Worm (Caenorhabditis elegans) whole organism, L2 larva: ENCODE data around the gene tim-1.

Experiments used
- blmp-1 ChIP-seq: sonication (generic microtip); optimal IDR thresholded peaks from 2 replicates; lab custom pipeline; 2017; ENCODE audit warnings: missing genetic modification characterization, mild to moderate bottlenecking, missing compliant biosample characterization, antibody characterized with exemption, moderate library complexity; ENCODE audit not compliant: insufficient read depth
- lin-13 ChIP-seq: fragments of 150-350 bp; optimal IDR thresholded peaks from 2 replicates; lab custom pipeline; 2014; ENCODE audit warnings: missing biosample characterization, missing genetic modification reagents, missing genetic modification characterization
- lin-39 ChIP-seq: fragments of 150-350 bp; optimal IDR thresholded peaks from 2 replicates; lab custom pipeline; 2014; ENCODE audit warnings: missing biosample characterization, missing genetic modification reagents, missing genetic modification characterization
- lsy-2 ChIP-seq, 2 experiments: fragments of 150-350 bp in 1 of 2; sonication (generic microtip) in 1 of 2; optimal IDR thresholded peaks; 2 replicates each; lab custom pipeline; 2014 to 2017; ENCODE audit warnings: missing biosample characterization in 2 of 2, missing genetic modification characterization in 2 of 2
- mdl-1 ChIP-seq, 2 experiments: fragments of 150-350 bp in 1 of 2; sonication (generic microtip) in 1 of 2; optimal IDR thresholded peaks; 2 replicates each; lab custom pipeline; 2017; ENCODE audit warnings: missing biosample characterization in 2 of 2, missing genetic modification characterization in 2 of 2
- nhr-11 ChIP-seq: fragments of 150-350 bp; optimal IDR thresholded peaks from 2 replicates; lab custom pipeline; 2014; ENCODE audit warnings: missing biosample characterization, missing genetic modification characterization
- nhr-23 ChIP-seq: fragments of 150-350 bp; optimal IDR thresholded peaks from 2 replicates; lab custom pipeline; 2014; ENCODE audit warnings: missing biosample characterization, missing genetic modification reagents, missing genetic modification characterization
- nhr-25 ChIP-seq: fragments of 150-350 bp; sonication (generic microtip); optimal IDR thresholded peaks from 3 replicates; lab custom pipeline; 2014; ENCODE audit warnings: missing biosample characterization, missing genetic modification characterization
- nhr-6 ChIP-seq: fragments of 150-350 bp; optimal IDR thresholded peaks from 2 replicates; lab custom pipeline; 2014; ENCODE audit warnings: missing biosample characterization, missing genetic modification characterization
- snpc-4 ChIP-seq: fragments of 150-350 bp; optimal IDR thresholded peaks from 2 replicates; lab custom pipeline; 2014; ENCODE audit warnings: missing biosample characterization, missing genetic modification characterization
- unc-55 ChIP-seq: fragments of 150-350 bp; sonication (generic microtip); optimal IDR thresholded peaks from 3 replicates; lab custom pipeline; 2014; ENCODE audit warnings: missing biosample characterization, missing genetic modification reagents, missing genetic modification characterization
- unc-62 ChIP-seq: fragments of 150-350 bp; optimal IDR thresholded peaks from 2 replicates; lab custom pipeline; 2014; ENCODE audit warnings: missing biosample characterization, missing genetic modification reagents, missing genetic modification characterization
- zag-1 ChIP-seq: fragments of 150-350 bp; optimal IDR thresholded peaks from 2 replicates; lab custom pipeline; 2014; ENCODE audit warnings: missing biosample characterization, missing genetic modification characterization

ce11 chrIII:12233493-12233892 is 16.5 kb downstream of the tim-1 start:
- TF ChIP-seq mdl-1 (tag; optimal IDR thresholded peaks at IDR 0.05; lab: Kevin White, UChicago), result no peak
- no peak for TF ChIP-seq nhr-23 (tag; lab: Kevin White, UChicago)
- TF ChIP-seq nhr-25 (tag; lab: Kevin White, UChicago), result no peak
- no peak for TF ChIP-seq nhr-6 (tag; lab: Kevin White, UChicago)
- no peak for TF ChIP-seq lsy-2 (tag; optimal IDR thresholded peaks at IDR 0.05; lab: Kevin White, UChicago)
- TF ChIP-seq lin-13 (GFP tag; lab: Kevin White, UChicago), result no peak
- no peak for TF ChIP-seq unc-62 (GFP tag; lab: Kevin White, UChicago)
- no peak for TF ChIP-seq nhr-11
- TF ChIP-seq blmp-1 (tag; lab: Kevin White, UChicago), result no peak
- no peak for TF ChIP-seq zag-1 (tag; lab: Kevin White, UChicago)
- TF ChIP-seq unc-55, result no peak
- TF ChIP-seq snpc-4 (tag; lab: Kevin White, UChicago), result no peak
- TF ChIP-seq lin-39, result no peak
